Worm (Caenorhabditis elegans) whole organism, L2 larva: ENCODE measurements around the gene nspc-18.
A peak's percentile ranks its signal among the peaks of the same experiment; 100 is the strongest.

Experiments used
- C34F6.9 ChIP-seq: fragments of 150-350 bp; optimal IDR thresholded peaks from 2 replicates; lab custom pipeline; 2014; ENCODE audit warnings: missing biosample characterization, missing genetic modification characterization
- F13H6.1 ChIP-seq: sonication (generic microtip); optimal IDR thresholded peaks from 2 replicates; lab custom pipeline; 2016; ENCODE audit warnings: missing genetic modification characterization, missing compliant biosample characterization
- R02D3.7 ChIP-seq: fragments of 150-350 bp; optimal IDR thresholded peaks from 2 replicates; lab custom pipeline; 2014; ENCODE audit warnings: missing biosample characterization, missing genetic modification characterization
- Y55F3AM.14 ChIP-seq: fragments of 200-800 bp; sonication (Bioruptor generic); optimal IDR thresholded peaks from 2 replicates; lab custom pipeline; 2018; ENCODE audit warnings: mild to moderate bottlenecking, missing genetic modification characterization, missing compliant biosample characterization
- ZK546.5 ChIP-seq: sonication (generic microtip); optimal IDR thresholded peaks from 2 replicates; lab custom pipeline; 2017; ENCODE audit warnings: missing biosample characterization, missing genetic modification characterization
- alr-1 ChIP-seq: fragments of 150-350 bp; optimal IDR thresholded peaks from 2 replicates; lab custom pipeline; 2014; ENCODE audit warnings: missing biosample characterization, missing genetic modification characterization
- ama-1 ChIP-seq: fragments of 150-350 bp; optimal IDR thresholded peaks from 2 replicates; lab custom pipeline; 2018; ENCODE audit warnings: inconsistent platforms
- blmp-1 ChIP-seq: sonication (generic microtip); optimal IDR thresholded peaks from 2 replicates; lab custom pipeline; 2017; ENCODE audit warnings: missing genetic modification characterization, mild to moderate bottlenecking, missing compliant biosample characterization, antibody characterized with exemption, moderate library complexity; ENCODE audit not compliant: insufficient read depth
- ceh-16 ChIP-seq: fragments of 150-350 bp; optimal IDR thresholded peaks from 2 replicates; lab custom pipeline; 2014; ENCODE audit warnings: missing biosample characterization, missing genetic modification characterization
- crh-2 ChIP-seq: sonication (generic microtip); optimal IDR thresholded peaks from 2 replicates; lab custom pipeline; 2017; ENCODE audit warnings: missing biosample characterization, missing genetic modification characterization
- dmd-4 ChIP-seq: sonication (generic microtip); optimal IDR thresholded peaks from 2 replicates; lab custom pipeline; 2017; ENCODE audit warnings: missing biosample characterization, missing genetic modification characterization
- egl-27 ChIP-seq: sonication (generic microtip); optimal IDR thresholded peaks from 3 replicates; lab custom pipeline; 2017; ENCODE audit warnings: missing biosample characterization, missing genetic modification reagents, missing genetic modification characterization
- elt-3 ChIP-seq: sonication (generic microtip); optimal IDR thresholded peaks from 2 replicates; lab custom pipeline; 2017; ENCODE audit warnings: missing biosample characterization, missing genetic modification characterization
- fos-1 ChIP-seq: fragments of 150-350 bp; optimal IDR thresholded peaks from 2 replicates; lab custom pipeline; 2014; ENCODE audit warnings: missing biosample characterization, missing genetic modification characterization
- gmeb-1 ChIP-seq: fragments of 150-350 bp; optimal IDR thresholded peaks from 2 replicates; lab custom pipeline; 2014; ENCODE audit warnings: missing biosample characterization, missing genetic modification characterization
- lin-11 ChIP-seq: fragments of 150-350 bp; sonication (generic microtip); optimal IDR thresholded peaks from 2 replicates; lab custom pipeline; 2014; ENCODE audit warnings: missing biosample characterization, missing genetic modification characterization, inconsistent platforms, mixed read lengths
- lin-13 ChIP-seq: fragments of 150-350 bp; optimal IDR thresholded peaks from 2 replicates; lab custom pipeline; 2014; ENCODE audit warnings: missing biosample characterization, missing genetic modification reagents, missing genetic modification characterization
- lin-39 ChIP-seq: fragments of 150-350 bp; optimal IDR thresholded peaks from 2 replicates; lab custom pipeline; 2014; ENCODE audit warnings: missing biosample characterization, missing genetic modification reagents, missing genetic modification characterization
- lsy-2 ChIP-seq, 2 experiments: fragments of 150-350 bp in 1 of 2; sonication (generic microtip) in 1 of 2; optimal IDR thresholded peaks; 2 replicates each; lab custom pipeline; 2014 to 2017; ENCODE audit warnings: missing biosample characterization in 2 of 2, missing genetic modification characterization in 2 of 2
- mab-5 ChIP-seq: fragments of 150-350 bp; optimal IDR thresholded peaks from 2 replicates; lab custom pipeline; 2014; ENCODE audit warnings: missing biosample characterization, missing genetic modification characterization
- mbf-1 ChIP-seq: sonication (generic microtip); optimal IDR thresholded peaks from 2 replicates; lab custom pipeline; 2017; ENCODE audit warnings: missing biosample characterization, missing genetic modification characterization
- mdl-1 ChIP-seq, 2 experiments: fragments of 150-350 bp in 1 of 2; sonication (generic microtip) in 1 of 2; optimal IDR thresholded peaks; 2 replicates each; lab custom pipeline; 2017; ENCODE audit warnings: missing biosample characterization in 2 of 2, missing genetic modification characterization in 2 of 2
- nhr-10 ChIP-seq: sonication (generic microtip); optimal IDR thresholded peaks from 2 replicates; lab custom pipeline; 2017; ENCODE audit warnings: missing biosample characterization, missing genetic modification characterization
- nhr-11 ChIP-seq: fragments of 150-350 bp; optimal IDR thresholded peaks from 2 replicates; lab custom pipeline; 2014; ENCODE audit warnings: missing biosample characterization, missing genetic modification characterization
- nhr-12 ChIP-seq: fragments of 150-350 bp; optimal IDR thresholded peaks from 2 replicates; lab custom pipeline; 2014; ENCODE audit warnings: missing biosample characterization, missing genetic modification characterization
- nhr-129 ChIP-seq: fragments of 150-350 bp; optimal IDR thresholded peaks from 2 replicates; lab custom pipeline; 2014; ENCODE audit warnings: missing biosample characterization, missing genetic modification characterization
- nhr-21 ChIP-seq: fragments of 150-350 bp; optimal IDR thresholded peaks from 2 replicates; lab custom pipeline; 2014; ENCODE audit warnings: missing biosample characterization, missing genetic modification characterization
- nhr-237 ChIP-seq: fragments of 150-350 bp; optimal IDR thresholded peaks from 2 replicates; lab custom pipeline; 2014; ENCODE audit warnings: missing biosample characterization, missing genetic modification characterization
- nhr-25 ChIP-seq: fragments of 150-350 bp; sonication (generic microtip); optimal IDR thresholded peaks from 3 replicates; lab custom pipeline; 2014; ENCODE audit warnings: missing biosample characterization, missing genetic modification characterization
- nhr-6 ChIP-seq: fragments of 150-350 bp; optimal IDR thresholded peaks from 2 replicates; lab custom pipeline; 2014; ENCODE audit warnings: missing biosample characterization, missing genetic modification characterization
- nhr-77 ChIP-seq: fragments of 150-350 bp; optimal IDR thresholded peaks from 2 replicates; lab custom pipeline; 2014; ENCODE audit warnings: missing biosample characterization, missing genetic modification characterization
- peb-1 ChIP-seq: fragments of 150-350 bp; optimal IDR thresholded peaks from 2 replicates; lab custom pipeline; 2014; ENCODE audit warnings: missing biosample characterization, missing genetic modification characterization
- sem-4 ChIP-seq: fragments of 150-350 bp; optimal IDR thresholded peaks from 2 replicates; lab custom pipeline; 2014; ENCODE audit warnings: missing biosample characterization, missing genetic modification reagents, missing genetic modification characterization
- skn-1 ChIP-seq: sonication (generic microtip); optimal IDR thresholded peaks from 2 replicates; lab custom pipeline; 2017; ENCODE audit warnings: missing biosample characterization, missing genetic modification characterization
- sma-3 ChIP-seq: sonication (generic microtip); optimal IDR thresholded peaks from 2 replicates; lab custom pipeline; 2016; ENCODE audit warnings: missing genetic modification reagents, missing genetic modification characterization, missing compliant biosample characterization
- sma-9 ChIP-seq, 2 experiments: fragments of 150-350 bp in 1 of 2; sonication (generic microtip) in 1 of 2; optimal IDR thresholded peaks; 2 replicates each; lab custom pipeline; 2014 to 2016; ENCODE audit warnings: missing genetic modification characterization in 2 of 2, mild to moderate bottlenecking in 1 of 2, missing biosample characterization in 1 of 2, missing compliant biosample characterization in 1 of 2, missing genetic modification reagents in 1 of 2, moderate library complexity in 1 of 2
- snpc-4 ChIP-seq: fragments of 150-350 bp; optimal IDR thresholded peaks from 2 replicates; lab custom pipeline; 2014; ENCODE audit warnings: missing biosample characterization, missing genetic modification characterization
- unc-39 ChIP-seq: fragments of 150-350 bp; optimal IDR thresholded peaks from 2 replicates; lab custom pipeline; 2014; ENCODE audit warnings: missing biosample characterization, missing genetic modification characterization
- unc-55 ChIP-seq: fragments of 150-350 bp; sonication (generic microtip); optimal IDR thresholded peaks from 3 replicates; lab custom pipeline; 2014; ENCODE audit warnings: missing biosample characterization, missing genetic modification reagents, missing genetic modification characterization
- unc-62 ChIP-seq: fragments of 150-350 bp; optimal IDR thresholded peaks from 2 replicates; lab custom pipeline; 2014; ENCODE audit warnings: missing biosample characterization, missing genetic modification reagents, missing genetic modification characterization
- zag-1 ChIP-seq: fragments of 150-350 bp; optimal IDR thresholded peaks from 2 replicates; lab custom pipeline; 2014; ENCODE audit warnings: missing biosample characterization, missing genetic modification characterization
- ztf-1 ChIP-seq: fragments of 200-800 bp; sonication (Bioruptor generic); conservative IDR thresholded peaks from 2 replicates; pipeline ENCODE4 v1.3.6; 2022; ENCODE audit warnings: missing genetic modification characterization, missing compliant biosample characterization
- ztf-11 ChIP-seq: sonication (generic microtip); optimal IDR thresholded peaks from 2 replicates; lab custom pipeline; 2017; ENCODE audit warnings: missing biosample characterization, missing genetic modification characterization
- ztf-4 ChIP-seq: fragments of 150-350 bp; optimal IDR thresholded peaks from 2 replicates; lab custom pipeline; 2014; ENCODE audit warnings: missing biosample characterization, missing genetic modification characterization

Gene nspc-18

DNA sequence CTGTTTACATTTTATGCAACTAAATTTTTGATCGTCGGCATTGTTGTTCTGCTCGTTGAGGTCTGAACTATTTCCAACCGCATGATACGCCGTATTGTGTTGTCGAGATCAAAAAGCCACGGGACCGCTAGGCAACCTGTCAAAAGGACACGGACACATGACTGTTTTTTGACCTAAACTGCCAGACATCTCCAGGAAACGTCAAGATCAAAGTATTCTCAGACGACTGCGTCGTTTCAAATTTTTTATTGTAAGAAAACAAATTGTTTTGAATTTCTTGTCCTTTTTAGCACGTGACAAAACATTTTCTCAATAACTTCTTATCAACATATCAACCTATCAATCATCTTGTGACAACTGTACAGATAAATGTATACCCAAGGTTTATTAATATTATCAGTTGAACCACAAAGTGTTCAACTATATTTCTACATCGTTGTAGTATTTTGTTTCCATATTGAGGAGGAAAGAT, 25.3 kb downstream of the nspc-18 start:
- no peak for TF ChIP-seq peb-1 (tag; lab: Kevin White, UChicago)
- TF ChIP-seq nhr-10 (tag; lab: Kevin White, UChicago): no peak
- no peak for TF ChIP-seq egl-27 (tag; lab: Kevin White, UChicago)
- no peak for TF ChIP-seq lin-11 (tag; lab: Kevin White, UChicago)
- no peak for TF ChIP-seq mdl-1 (tag; optimal IDR thresholded peaks at IDR 0.05; lab: Kevin White, UChicago)
- peak; percentile 37 for TF ChIP-seq C34F6.9 (tag; lab: Kevin White, UChicago)
- no peak for TF ChIP-seq nhr-12 (tag; lab: Kevin White, UChicago)
- TF ChIP-seq blmp-1: peak; percentile 68
- TF ChIP-seq ztf-1 (GFP tag; lab: Robert Waterston, UW): no peak
- TF ChIP-seq unc-55 (GFP tag; lab: Kevin White, UChicago): no peak
- no peak for TF ChIP-seq elt-3
- TF ChIP-seq dmd-4: no peak
- TF ChIP-seq nhr-25 (tag; lab: Kevin White, UChicago): peak; percentile 84
- no peak for TF ChIP-seq ztf-4 (tag; lab: Kevin White, UChicago)
- TF ChIP-seq mbf-1 (tag; lab: Kevin White, UChicago): no peak
- no peak for TF ChIP-seq unc-39 (tag; lab: Kevin White, UChicago)
- no peak for TF ChIP-seq unc-62 (GFP tag; lab: Kevin White, UChicago)
- no peak for TF ChIP-seq lin-39 (tag; lab: Kevin White, UChicago)
- TF ChIP-seq sma-3 (GFP tag; lab: Kevin White, UChicago): peak; percentile 78
- TF ChIP-seq mab-5 (tag; lab: Kevin White, UChicago): peak; percentile 46
- peak; percentile 58 for TF ChIP-seq fos-1 (tag; lab: Kevin White, UChicago)
- TF ChIP-seq ama-1 (lab: Kevin White, UChicago): peak; percentile 20
- no peak for TF ChIP-seq zag-1
- TF ChIP-seq nhr-77 (tag; lab: Kevin White, UChicago): no peak
- no peak for TF ChIP-seq sem-4 (tag; lab: Kevin White, UChicago)
- TF ChIP-seq crh-2 (tag; lab: Kevin White, UChicago): peak; percentile 78
- peak; percentile 48 for TF ChIP-seq F13H6.1 (tag; lab: Kevin White, UChicago)
- no peak for TF ChIP-seq Y55F3AM.14 (GFP tag; lab: Kevin White, UChicago)
- TF ChIP-seq lsy-2 (tag; optimal IDR thresholded peaks at IDR 0.05; lab: Kevin White, UChicago): peak in 1 of 2 experiments; percentile 52
- no peak for TF ChIP-seq ceh-16
- TF ChIP-seq skn-1 (tag; lab: Kevin White, UChicago): no peak
- TF ChIP-seq nhr-21: peak; percentile 75
- TF ChIP-seq sma-9 (GFP tag; optimal IDR thresholded peaks at IDR 0.05; lab: Kevin White, UChicago): peak; percentile 77
- no peak for TF ChIP-seq sma-9 (tag; optimal IDR thresholded peaks at IDR 0.05; lab: Kevin White, UChicago)
- no peak for TF ChIP-seq ZK546.5 (tag; lab: Kevin White, UChicago)
- peak; percentile 81 for TF ChIP-seq nhr-129 (tag; lab: Kevin White, UChicago)
- no peak for TF ChIP-seq snpc-4 (tag; lab: Kevin White, UChicago)
- no peak for TF ChIP-seq R02D3.7 (tag; lab: Kevin White, UChicago)
- no peak for TF ChIP-seq ztf-11 (tag; lab: Kevin White, UChicago)
- peak; percentile 46 for TF ChIP-seq gmeb-1 (tag; lab: Kevin White, UChicago)
- no peak for TF ChIP-seq nhr-237 (tag; lab: Kevin White, UChicago)
- TF ChIP-seq nhr-11: no peak
- TF ChIP-seq nhr-6 (tag; lab: Kevin White, UChicago): no peak
- TF ChIP-seq alr-1 (tag; lab: Kevin White, UChicago): no peak
- peak; percentile 56 for TF ChIP-seq lin-13

DNA sequence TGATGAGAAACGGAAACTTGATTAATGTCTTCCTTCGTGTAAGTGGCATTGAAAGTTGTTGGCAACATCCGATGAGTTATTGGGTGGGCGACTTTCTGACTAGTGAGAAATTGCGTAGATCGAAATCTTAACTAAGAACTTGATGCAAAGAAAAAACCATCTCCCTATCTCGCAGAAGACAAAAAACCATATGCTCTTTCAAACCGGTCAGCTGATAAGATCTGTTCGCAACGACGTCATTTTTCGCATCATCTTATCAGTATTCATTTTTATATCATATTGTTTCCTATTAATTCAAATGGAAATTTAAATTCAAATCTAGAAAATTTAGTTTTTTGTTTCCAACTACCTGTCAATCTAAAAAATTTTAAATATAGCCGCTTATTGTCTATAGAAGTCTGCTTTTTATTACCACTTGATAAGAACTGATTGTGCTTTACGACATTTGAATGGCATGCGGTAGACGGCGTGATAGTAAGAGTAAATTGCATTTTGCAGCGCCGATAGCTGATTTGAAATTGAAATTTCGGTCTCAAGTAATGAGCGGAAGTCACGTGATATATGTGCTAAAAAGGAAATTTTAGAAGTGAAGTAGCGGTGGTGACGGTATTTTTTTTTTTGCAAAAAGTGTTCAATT, 26.9 kb downstream of the nspc-18 start:
- TF ChIP-seq gmeb-1 (tag; lab: Kevin White, UChicago): peak; percentile 28
- peak; percentile 73 for TF ChIP-seq sma-9 (GFP tag; optimal IDR thresholded peaks at IDR 0.05; lab: Kevin White, UChicago)
- no peak for TF ChIP-seq sma-9 (tag; optimal IDR thresholded peaks at IDR 0.05; lab: Kevin White, UChicago)
- TF ChIP-seq ztf-1 (GFP tag; lab: Robert Waterston, UW): no peak
- peak; percentile 96 for TF ChIP-seq ceh-16
- TF ChIP-seq fos-1 (tag; lab: Kevin White, UChicago): peak; percentile 62
- peak; percentile 20 for TF ChIP-seq sma-3 (GFP tag; lab: Kevin White, UChicago)
- peak; percentile 87 for TF ChIP-seq nhr-25 (tag; lab: Kevin White, UChicago)
- TF ChIP-seq nhr-129 (tag; lab: Kevin White, UChicago): peak; percentile 32
- TF ChIP-seq R02D3.7 (tag; lab: Kevin White, UChicago): no peak
- TF ChIP-seq blmp-1: peak; percentile 71
- no peak for TF ChIP-seq snpc-4 (tag; lab: Kevin White, UChicago)
- TF ChIP-seq, all 48 proteins: peak for 8
